Worm (Caenorhabditis elegans) whole organism, L2 larva: ENCODE data around the gene F43G6.17.

Source experiments
- C34F6.9 ChIP-seq: fragments of 150-350 bp; optimal IDR thresholded peaks from 2 replicates; lab custom pipeline; 2014; ENCODE audit warnings: missing biosample characterization, missing genetic modification characterization
- Y55F3AM.14 ChIP-seq: fragments of 200-800 bp; sonication (Bioruptor generic); optimal IDR thresholded peaks from 2 replicates; lab custom pipeline; 2018; ENCODE audit warnings: mild to moderate bottlenecking, missing genetic modification characterization, missing compliant biosample characterization
- aly-2 ChIP-seq: fragments of 150-350 bp; optimal IDR thresholded peaks from 2 replicates; lab custom pipeline; 2014; ENCODE audit warnings: missing biosample characterization, missing genetic modification characterization
- ama-1 ChIP-seq: fragments of 150-350 bp; optimal IDR thresholded peaks from 2 replicates; lab custom pipeline; 2018; ENCODE audit warnings: inconsistent platforms
- blmp-1 ChIP-seq: sonication (generic microtip); optimal IDR thresholded peaks from 2 replicates; lab custom pipeline; 2017; ENCODE audit warnings: missing genetic modification characterization, mild to moderate bottlenecking, missing compliant biosample characterization, antibody characterized with exemption, moderate library complexity; ENCODE audit not compliant: insufficient read depth
- ceh-82 ChIP-seq: fragments of 150-350 bp; optimal IDR thresholded peaks from 2 replicates; lab custom pipeline; 2014; ENCODE audit warnings: missing biosample characterization, missing genetic modification characterization
- egl-27 ChIP-seq: sonication (generic microtip); optimal IDR thresholded peaks from 3 replicates; lab custom pipeline; 2017; ENCODE audit warnings: missing biosample characterization, missing genetic modification reagents, missing genetic modification characterization
- elt-1 ChIP-seq: fragments of 150-350 bp; optimal IDR thresholded peaks from 2 replicates; lab custom pipeline; 2014; ENCODE audit warnings: missing biosample characterization, missing genetic modification characterization
- elt-3 ChIP-seq: sonication (generic microtip); optimal IDR thresholded peaks from 2 replicates; lab custom pipeline; 2017; ENCODE audit warnings: missing biosample characterization, missing genetic modification characterization
- lin-13 ChIP-seq: fragments of 150-350 bp; optimal IDR thresholded peaks from 2 replicates; lab custom pipeline; 2014; ENCODE audit warnings: missing biosample characterization, missing genetic modification reagents, missing genetic modification characterization
- lin-39 ChIP-seq: fragments of 150-350 bp; optimal IDR thresholded peaks from 2 replicates; lab custom pipeline; 2014; ENCODE audit warnings: missing biosample characterization, missing genetic modification reagents, missing genetic modification characterization
- lsy-2 ChIP-seq, 2 experiments: fragments of 150-350 bp in 1 of 2; sonication (generic microtip) in 1 of 2; optimal IDR thresholded peaks; 2 replicates each; lab custom pipeline; 2014 to 2017; ENCODE audit warnings: missing biosample characterization in 2 of 2, missing genetic modification characterization in 2 of 2
- mab-5 ChIP-seq: fragments of 150-350 bp; optimal IDR thresholded peaks from 2 replicates; lab custom pipeline; 2014; ENCODE audit warnings: missing biosample characterization, missing genetic modification characterization
- mdl-1 ChIP-seq, 2 experiments: fragments of 150-350 bp in 1 of 2; sonication (generic microtip) in 1 of 2; optimal IDR thresholded peaks; 2 replicates each; lab custom pipeline; 2017; ENCODE audit warnings: missing biosample characterization in 2 of 2, missing genetic modification characterization in 2 of 2
- nhr-10 ChIP-seq: sonication (generic microtip); optimal IDR thresholded peaks from 2 replicates; lab custom pipeline; 2017; ENCODE audit warnings: missing biosample characterization, missing genetic modification characterization
- nhr-11 ChIP-seq: fragments of 150-350 bp; optimal IDR thresholded peaks from 2 replicates; lab custom pipeline; 2014; ENCODE audit warnings: missing biosample characterization, missing genetic modification characterization
- nhr-12 ChIP-seq: fragments of 150-350 bp; optimal IDR thresholded peaks from 2 replicates; lab custom pipeline; 2014; ENCODE audit warnings: missing biosample characterization, missing genetic modification characterization
- nhr-129 ChIP-seq: fragments of 150-350 bp; optimal IDR thresholded peaks from 2 replicates; lab custom pipeline; 2014; ENCODE audit warnings: missing biosample characterization, missing genetic modification characterization
- nhr-21 ChIP-seq: fragments of 150-350 bp; optimal IDR thresholded peaks from 2 replicates; lab custom pipeline; 2014; ENCODE audit warnings: missing biosample characterization, missing genetic modification characterization
- nhr-23 ChIP-seq: fragments of 150-350 bp; optimal IDR thresholded peaks from 2 replicates; lab custom pipeline; 2014; ENCODE audit warnings: missing biosample characterization, missing genetic modification reagents, missing genetic modification characterization
- nhr-237 ChIP-seq: fragments of 150-350 bp; optimal IDR thresholded peaks from 2 replicates; lab custom pipeline; 2014; ENCODE audit warnings: missing biosample characterization, missing genetic modification characterization
- nhr-25 ChIP-seq: fragments of 150-350 bp; sonication (generic microtip); optimal IDR thresholded peaks from 3 replicates; lab custom pipeline; 2014; ENCODE audit warnings: missing biosample characterization, missing genetic modification characterization
- nhr-77 ChIP-seq: fragments of 150-350 bp; optimal IDR thresholded peaks from 2 replicates; lab custom pipeline; 2014; ENCODE audit warnings: missing biosample characterization, missing genetic modification characterization
- peb-1 ChIP-seq: fragments of 150-350 bp; optimal IDR thresholded peaks from 2 replicates; lab custom pipeline; 2014; ENCODE audit warnings: missing biosample characterization, missing genetic modification characterization
- sem-4 ChIP-seq: fragments of 150-350 bp; optimal IDR thresholded peaks from 2 replicates; lab custom pipeline; 2014; ENCODE audit warnings: missing biosample characterization, missing genetic modification reagents, missing genetic modification characterization
- skn-1 ChIP-seq: sonication (generic microtip); optimal IDR thresholded peaks from 2 replicates; lab custom pipeline; 2017; ENCODE audit warnings: missing biosample characterization, missing genetic modification characterization
- sma-3 ChIP-seq: sonication (generic microtip); optimal IDR thresholded peaks from 2 replicates; lab custom pipeline; 2016; ENCODE audit warnings: missing genetic modification reagents, missing genetic modification characterization, missing compliant biosample characterization
- sma-9 ChIP-seq, 2 experiments: fragments of 150-350 bp in 1 of 2; sonication (generic microtip) in 1 of 2; optimal IDR thresholded peaks; 2 replicates each; lab custom pipeline; 2014 to 2016; ENCODE audit warnings: missing genetic modification characterization in 2 of 2, mild to moderate bottlenecking in 1 of 2, missing biosample characterization in 1 of 2, missing compliant biosample characterization in 1 of 2, missing genetic modification reagents in 1 of 2, moderate library complexity in 1 of 2
- snpc-4 ChIP-seq: fragments of 150-350 bp; optimal IDR thresholded peaks from 2 replicates; lab custom pipeline; 2014; ENCODE audit warnings: missing biosample characterization, missing genetic modification characterization
- unc-55 ChIP-seq: fragments of 150-350 bp; sonication (generic microtip); optimal IDR thresholded peaks from 3 replicates; lab custom pipeline; 2014; ENCODE audit warnings: missing biosample characterization, missing genetic modification reagents, missing genetic modification characterization
- unc-62 ChIP-seq: fragments of 150-350 bp; optimal IDR thresholded peaks from 2 replicates; lab custom pipeline; 2014; ENCODE audit warnings: missing biosample characterization, missing genetic modification reagents, missing genetic modification characterization
- zag-1 ChIP-seq: fragments of 150-350 bp; optimal IDR thresholded peaks from 2 replicates; lab custom pipeline; 2014; ENCODE audit warnings: missing biosample characterization, missing genetic modification characterization
- ztf-11 ChIP-seq: sonication (generic microtip); optimal IDR thresholded peaks from 2 replicates; lab custom pipeline; 2017; ENCODE audit warnings: missing biosample characterization, missing genetic modification characterization

The F43G6.17 gene

DNA sequence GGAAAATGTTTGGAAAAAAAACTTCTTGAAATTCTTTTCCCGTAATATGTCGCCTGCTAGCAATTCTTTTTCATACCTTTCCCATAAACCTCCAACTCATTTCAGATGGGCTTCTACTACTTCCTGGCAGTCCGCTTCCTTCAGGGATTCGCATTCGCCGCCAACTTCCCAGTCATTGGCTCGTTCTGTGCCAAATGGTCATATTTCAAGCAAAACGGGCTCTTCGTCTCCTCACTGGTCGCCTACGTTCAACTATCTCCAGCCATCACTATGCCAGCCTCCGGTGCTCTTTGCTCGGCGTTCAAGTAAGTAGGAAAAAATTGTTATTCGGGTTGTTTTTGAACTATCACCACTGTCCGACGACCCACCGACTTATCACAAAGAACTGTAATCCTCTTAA, 41.5 kb downstream of the F43G6.17 start:
- no peak for TF ChIP-seq ama-1
- TF ChIP-seq lin-13 (GFP tag; lab: Kevin White, UChicago): no peak
- TF ChIP-seq skn-1 (tag; lab: Kevin White, UChicago): no peak
- TF ChIP-seq sma-3 (GFP tag; lab: Kevin White, UChicago): no peak
- no peak for TF ChIP-seq unc-62 (GFP tag; lab: Kevin White, UChicago)
- TF ChIP-seq unc-55: no peak
- no peak for TF ChIP-seq nhr-12 (tag; lab: Kevin White, UChicago)
- no peak for TF ChIP-seq nhr-77 (tag; lab: Kevin White, UChicago)
- no peak for TF ChIP-seq mab-5 (tag; lab: Kevin White, UChicago)
- no peak for TF ChIP-seq Y55F3AM.14
- no peak for TF ChIP-seq nhr-237 (tag; lab: Kevin White, UChicago)
- no peak for TF ChIP-seq nhr-23
- no peak for TF ChIP-seq peb-1 (tag; lab: Kevin White, UChicago)
- TF ChIP-seq, all 48 proteins: peak for 0

DNA sequence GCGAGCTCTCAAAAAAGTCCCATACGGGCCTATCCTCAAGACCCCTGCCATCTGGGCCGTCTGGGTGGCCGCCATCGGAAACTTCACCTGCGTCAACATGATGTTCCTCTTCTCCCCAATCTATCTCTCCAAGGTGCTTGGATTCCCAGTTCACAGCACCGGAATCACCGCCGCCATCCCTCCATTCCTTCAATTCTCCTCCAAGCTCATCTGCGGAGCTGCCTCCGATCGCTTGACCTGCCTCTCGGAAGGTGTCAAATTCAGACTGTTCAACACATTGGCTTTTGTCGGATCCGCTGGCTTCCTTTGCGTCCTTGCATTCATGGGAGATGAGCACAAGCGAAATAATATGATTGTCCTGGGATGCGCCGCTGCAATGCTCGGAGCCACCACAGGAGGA, 42.4 kb downstream of the F43G6.17 start:
- no peak for TF ChIP-seq lin-39 (tag; lab: Kevin White, UChicago)
- TF ChIP-seq zag-1: no peak
- no peak for TF ChIP-seq aly-2 (tag; lab: Kevin White, UChicago)
- no peak for TF ChIP-seq ztf-11 (tag; lab: Kevin White, UChicago)
- TF ChIP-seq mab-5 (tag; lab: Kevin White, UChicago): no peak
- TF ChIP-seq nhr-129 (tag; lab: Kevin White, UChicago): no peak
- TF ChIP-seq mdl-1 (tag; optimal IDR thresholded peaks at IDR 0.05; lab: Kevin White, UChicago): no peak
- TF ChIP-seq nhr-237 (tag; lab: Kevin White, UChicago): no peak
- TF ChIP-seq blmp-1: no peak
- no peak for TF ChIP-seq elt-3 (tag; lab: Kevin White, UChicago)
- no peak for TF ChIP-seq ceh-82
- TF ChIP-seq nhr-10 (tag; lab: Kevin White, UChicago): no peak
- no peak for TF ChIP-seq elt-1
- TF ChIP-seq lin-13 (GFP tag; lab: Kevin White, UChicago): no peak
- no peak for TF ChIP-seq nhr-25
- no peak for TF ChIP-seq unc-55
- TF ChIP-seq, all 48 proteins: peak for 0

DNA sequence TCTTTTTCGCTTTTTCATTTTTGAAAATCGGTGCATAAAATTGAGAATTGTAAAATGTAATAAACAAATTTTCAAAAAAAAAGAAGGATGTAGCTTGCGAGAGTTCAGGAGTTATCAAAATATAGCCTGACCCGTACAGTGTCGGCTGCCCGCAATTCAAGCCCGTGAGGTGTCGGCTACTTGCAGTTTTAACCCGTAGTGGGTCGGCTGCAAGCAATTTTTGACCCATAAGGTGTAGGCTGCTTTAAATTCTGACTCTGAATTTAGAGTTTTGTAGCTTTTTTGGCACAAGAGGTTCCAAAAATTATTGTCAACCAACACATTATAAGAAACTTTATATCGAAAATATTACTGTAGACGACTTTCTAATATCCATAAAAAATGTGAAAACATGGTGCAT, 43.4 kb downstream of the F43G6.17 start:
- TF ChIP-seq Y55F3AM.14 (no peak), nhr-237 (tag; lab: Kevin White, UChicago) (no peak), nhr-10 (tag; lab: Kevin White, UChicago) (no peak), nhr-21 (tag; lab: Kevin White, UChicago) (peak; percentile 52), ztf-11 (tag; lab: Kevin White, UChicago) (no peak), lsy-2 (tag; optimal IDR thresholded peaks at IDR 0.05; lab: Kevin White, UChicago) (no peak), ama-1 (peak; percentile 57), snpc-4 (tag; lab: Kevin White, UChicago) (peak; percentile 18), nhr-12 (tag; lab: Kevin White, UChicago) (no peak), elt-1 (no peak)
- TF ChIP-seq, all 48 proteins: peak for 3

DNA sequence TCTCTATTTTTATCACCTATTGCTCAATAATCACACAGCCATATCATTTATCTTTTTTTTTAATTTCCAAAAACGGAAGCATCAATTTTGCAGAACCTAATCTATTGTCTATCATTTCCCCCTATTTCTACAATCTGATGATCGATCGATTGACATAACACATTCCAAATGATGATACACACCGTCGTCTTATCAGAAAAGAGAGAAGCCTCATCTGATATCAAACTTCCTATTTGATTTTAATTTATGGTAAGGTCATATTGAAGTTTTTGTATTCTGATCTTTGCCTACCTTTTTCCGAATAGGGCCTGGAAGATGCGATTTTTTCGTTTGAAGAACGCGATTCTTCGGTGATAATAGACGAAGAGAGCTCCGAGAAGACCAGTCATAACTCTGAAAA, 47.0 kb downstream of the F43G6.17 start:
- no peak for TF ChIP-seq nhr-11 (tag; lab: Kevin White, UChicago)
- no peak for TF ChIP-seq nhr-237 (tag; lab: Kevin White, UChicago)
- TF ChIP-seq sma-3 (GFP tag; lab: Kevin White, UChicago): no peak
- TF ChIP-seq nhr-129 (tag; lab: Kevin White, UChicago): no peak
- TF ChIP-seq sma-9 (GFP tag; optimal IDR thresholded peaks at IDR 0.05; lab: Kevin White, UChicago): peak; percentile 53
- no peak for TF ChIP-seq sma-9 (tag; optimal IDR thresholded peaks at IDR 0.05; lab: Kevin White, UChicago)
- TF ChIP-seq nhr-21 (tag; lab: Kevin White, UChicago): peak; percentile 13
- TF ChIP-seq mab-5 (tag; lab: Kevin White, UChicago): no peak
- no peak for TF ChIP-seq nhr-23
- no peak for TF ChIP-seq nhr-77 (tag; lab: Kevin White, UChicago)
- TF ChIP-seq nhr-25: peak; percentile 21
- no peak for TF ChIP-seq C34F6.9 (tag; lab: Kevin White, UChicago)
- TF ChIP-seq Y55F3AM.14: no peak

DNA sequence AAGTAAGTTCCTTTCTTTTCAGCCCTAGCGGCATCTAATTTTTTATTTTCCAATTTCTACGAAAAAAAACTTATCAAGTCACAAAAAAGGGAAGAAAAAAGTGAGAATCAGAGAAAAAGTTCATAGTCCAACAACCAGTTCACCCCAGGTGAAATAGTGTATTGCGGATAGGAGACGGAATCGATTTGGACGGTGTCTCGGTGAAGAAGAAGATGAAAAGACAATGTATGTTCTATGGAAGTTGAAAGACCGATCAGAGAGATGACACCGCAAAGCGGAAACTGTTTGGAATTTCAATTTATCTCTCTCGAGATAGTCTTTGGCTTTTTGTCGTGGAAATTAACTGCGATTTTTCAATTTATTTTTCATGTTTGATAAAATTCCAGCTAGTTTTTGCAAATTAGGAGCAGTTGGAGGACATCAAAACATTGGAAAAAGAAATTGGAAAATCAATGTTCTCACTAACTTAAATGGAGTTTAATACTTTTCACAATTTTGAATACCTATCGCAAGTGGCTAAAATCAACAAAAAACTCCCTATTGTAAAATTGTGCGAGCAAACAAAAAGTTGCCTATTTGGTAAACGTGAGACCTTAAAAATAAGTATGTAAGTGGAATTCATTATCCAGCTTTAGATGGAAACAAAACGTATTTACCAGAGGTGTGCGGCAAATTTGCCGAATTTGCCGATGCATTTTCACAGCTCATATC, 49.8 kb downstream of the F43G6.17 start:
- TF ChIP-seq sem-4 (tag; lab: Kevin White, UChicago): no peak
- TF ChIP-seq sma-3 (GFP tag; lab: Kevin White, UChicago): peak; percentile 27
- TF ChIP-seq nhr-21 (tag; lab: Kevin White, UChicago): peak; percentile 66
- TF ChIP-seq egl-27 (tag; lab: Kevin White, UChicago): peak; percentile 24
- peak; percentile 86 for TF ChIP-seq sma-9 (GFP tag; optimal IDR thresholded peaks at IDR 0.05; lab: Kevin White, UChicago)
- no peak for TF ChIP-seq sma-9 (tag; optimal IDR thresholded peaks at IDR 0.05; lab: Kevin White, UChicago)
- TF ChIP-seq nhr-25: peak; percentile 67
- no peak for TF ChIP-seq blmp-1
- TF ChIP-seq mdl-1 (tag; optimal IDR thresholded peaks at IDR 0.05; lab: Kevin White, UChicago): peak in 1 of 2 experiments; percentile 27
